Worm (Caenorhabditis elegans): ENCODE measurements around the gene C07G1.6.
A peak's percentile ranks its signal among the peaks of the same experiment; 100 is the strongest.

Gene C07G1.6

ce11 chrIV:8252856-8253255 is 42.7 kb upstream of the C07G1.6 start (continued):
- TF ChIP-seq rec-8 (tag; optimal IDR thresholded peaks at IDR 0.05) = peak; percentile 92 to 96
- TF ChIP-seq ztf-18 (tag; optimal IDR thresholded peaks at IDR 0.05) = peak; percentile 80
- no peak for TF ChIP-seq sdz-38 (tag; optimal IDR thresholded peaks at IDR 0.05)
- peak; percentile 92 for TF ChIP-seq F23B12.7 (tag; optimal IDR thresholded peaks at IDR 0.05; ENCODE audit: insufficient read depth)
- TF ChIP-seq attf-3 (GFP tag; conservative IDR thresholded peaks at IDR 0.05) = peak; percentile 47; the same call in 1 of the 2 replicates
- TF ChIP-seq let-607 (tag; optimal IDR thresholded peaks at IDR 0.05) = peak; percentile 31 to 38
- peak; percentile 62 for TF ChIP-seq nhr-179 (tag; optimal IDR thresholded peaks at IDR 0.05)
- no peak for TF ChIP-seq xnd-1 (tag; optimal IDR thresholded peaks at IDR 0.05)
- peak; percentile 54 for TF ChIP-seq nhr-27 (tag; optimal IDR thresholded peaks at IDR 0.05)
- peak; percentile 19 for TF ChIP-seq akir-1 (GFP tag; optimal IDR thresholded peaks at IDR 0.05)
- peak; percentile 1 for TF ChIP-seq ccch-3 (GFP tag; optimal IDR thresholded peaks at IDR 0.05)
- peak; percentile 94 for TF ChIP-seq rpc-1 (optimal IDR thresholded peaks at IDR 0.05)
- peak; percentile 99 for TF ChIP-seq rpc-1 (tag; optimal IDR thresholded peaks at IDR 0.05)
- peak; percentile 54 for TF ChIP-seq F57C9.4 (tag; optimal IDR thresholded peaks at IDR 0.05)
- no peak for TF ChIP-seq zfh-2 (GFP tag; conservative IDR thresholded peaks at IDR 0.05)
- TF ChIP-seq hlh-12 (tag; optimal IDR thresholded peaks at IDR 0.05) = peak; percentile 86
- no peak; the same call in 1 of the 2 replicates for TF ChIP-seq hmg-20 (GFP tag; IDR thresholded peaks at IDR 0.05)
- peak; percentile 83 for TF ChIP-seq fkh-3 (tag; optimal IDR thresholded peaks at IDR 0.05)
- TF ChIP-seq Y79H2A.3 (GFP tag; conservative IDR thresholded peaks at IDR 0.05) = peak; percentile 80; the same call in 1 of the 2 replicates
- TF ChIP-seq lsl-1 (GFP tag; optimal IDR thresholded peaks at IDR 0.05) = peak; percentile 60
- 0 out of 2 replicates have a peak, but pooled peaks have one; percentile 15 for TF ChIP-seq Y67H2A.10 (GFP tag; conservative IDR thresholded peaks at IDR 0.05)
- TF ChIP-seq tbp1 (GFP tag; optimal IDR thresholded peaks at IDR 0.05) = peak; percentile 100
- TF ChIP-seq athp-1 (tag; optimal IDR thresholded peaks at IDR 0.05) = peak; percentile 86
- TF ChIP-seq ceh-40 (GFP tag; IDR thresholded peaks at IDR 0.05) = peak; percentile 91; the same call in 1 of the 2 replicates
- no peak; the same call in 1 of the 2 replicates for TF ChIP-seq dox-1 (GFP tag; IDR thresholded peaks at IDR 0.05)
- TF ChIP-seq K12H6.12 (tag; optimal IDR thresholded peaks at IDR 0.05) = peak; percentile 68
- peak in 1 of 3 experiments; percentile 75 for TF ChIP-seq lin-35 (GFP tag; optimal IDR thresholded peaks at IDR 0.05)
- peak; percentile 98 for TF ChIP-seq him-1 (tag; optimal IDR thresholded peaks at IDR 0.05)
- TF ChIP-seq snpc-1.1 (tag; optimal IDR thresholded peaks at IDR 0.05; ENCODE audit: insufficient read depth) = peak; percentile 72
- TF ChIP-seq ekl-4 (GFP tag; IDR thresholded peaks at IDR 0.05) = peak; percentile 56; the same call in 1 of the 2 replicates
- TF ChIP-seq F52B5.7 (tag; optimal IDR thresholded peaks at IDR 0.05) = no peak
- peak; percentile 61; the same call in 1 of the 2 replicates for TF ChIP-seq ceh-91 (GFP tag; IDR thresholded peaks at IDR 0.05)
- TF ChIP-seq ztf-3 (GFP tag; optimal IDR thresholded peaks at IDR 0.05) = no peak
- TF ChIP-seq mxl-1 (tag; optimal IDR thresholded peaks at IDR 0.05) = peak; percentile 91
- TF ChIP-seq pha-4 (tag; optimal IDR thresholded peaks at IDR 0.05) = no peak
- TF ChIP-seq sea-2 (GFP tag; IDR thresholded peaks at IDR 0.05) = no peak
- no peak for TF ChIP-seq lag-1 (GFP tag; IDR thresholded peaks at IDR 0.05)
- TF ChIP-seq zim-3 (tag; optimal IDR thresholded peaks at IDR 0.05) = peak; percentile 97
- no peak for TF ChIP-seq gei-17 (GFP tag; optimal IDR thresholded peaks at IDR 0.05)
- TF ChIP-seq ama-1 (optimal IDR thresholded peaks at IDR 0.05) = no peak
- peak; percentile 69 to 96 for TF ChIP-seq ama-1 (GFP tag; optimal IDR thresholded peaks at IDR 0.05)
- TF ChIP-seq bed-1 (GFP tag; IDR thresholded peaks at IDR 0.05) = no peak
- peak; percentile 86 for TF ChIP-seq nfyb-1 (GFP tag; IDR thresholded peaks at IDR 0.05)
- 0 out of 2 replicates have a peak, but pooled peaks have one; percentile 22 for TF ChIP-seq hlh-26 (GFP tag; conservative IDR thresholded peaks at IDR 0.05)
- TF ChIP-seq unc-62 (GFP tag; optimal IDR thresholded peaks at IDR 0.05) = no peak
- no peak for TF ChIP-seq chd-7 (tag; optimal IDR thresholded peaks at IDR 0.05)
- TF ChIP-seq attf-5 (GFP tag; optimal IDR thresholded peaks at IDR 0.05) = peak; percentile 75
- peak; percentile 35 for TF ChIP-seq lsy-27 (tag; optimal IDR thresholded peaks at IDR 0.05; ENCODE audit: borderline replicate concordance, insufficient read depth)
